Fruit fly (Drosophila melanogaster) whole organism: ENCODE data around the gene svr.

ENCODE experiments used
- CG8478 ChIP-seq: fragments of >200 bp; optimal IDR thresholded peaks from 2 replicates; lab custom pipeline; 2018; ENCODE audit warnings: inconsistent platforms
- psq ChIP-seq: fragments of >200 bp; optimal IDR thresholded peaks from 2 replicates; lab custom pipeline; 2017

DNA sequence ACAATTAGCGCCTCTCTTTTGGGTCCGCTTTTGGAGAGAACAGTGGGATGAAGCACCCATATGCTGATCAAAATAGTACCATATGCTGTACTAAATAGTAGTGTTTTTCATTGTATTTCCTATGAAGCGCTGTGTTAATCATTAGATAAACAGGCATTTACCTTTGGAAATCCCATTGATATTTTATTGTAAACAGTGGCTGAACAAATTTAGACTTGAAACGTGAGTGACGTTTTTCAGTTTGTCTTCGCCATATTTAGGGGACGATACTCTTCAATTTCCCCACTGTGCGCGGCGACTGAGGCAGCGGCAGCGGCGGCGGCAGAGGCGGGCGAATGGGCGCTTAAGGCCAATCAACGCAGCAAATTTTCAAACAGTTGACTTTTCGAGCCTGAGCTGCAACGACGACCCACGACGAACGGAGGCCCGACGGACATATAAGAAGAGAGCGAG is 3.4 kb downstream of the svr start:
- TF ChIP-seq psq (lab: Kevin White, UChicago), result no peak
- TF ChIP-seq CG8478 (lab: Kevin White, UChicago), result no peak
